Fruit fly (Drosophila melanogaster): Measurements from ENCODE around the gene CG15812.
A peak's percentile ranks its signal among the peaks of the same experiment; 100 is the strongest.

Gene CG15812

DNA sequence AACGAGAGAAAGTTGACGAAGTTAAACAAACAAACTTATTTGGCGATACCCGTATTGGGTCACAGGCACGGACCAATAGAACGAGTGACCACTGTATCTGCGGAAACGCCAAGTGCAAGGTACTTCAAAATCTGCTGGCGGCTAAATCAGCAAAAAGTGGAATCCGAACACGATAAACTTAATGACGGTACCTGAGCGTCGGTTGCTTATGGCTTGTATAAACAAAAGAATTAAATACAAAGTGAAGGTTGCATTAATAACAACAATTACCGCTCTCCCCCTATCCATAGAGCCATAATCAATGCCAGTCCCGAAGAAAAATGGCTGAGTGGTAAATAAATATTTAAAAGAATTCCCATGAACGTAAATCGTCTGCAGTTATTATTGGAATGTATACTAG, 35.3 kb upstream of the CG15812 start:
- TF ChIP-seq ovo (GFP tag; optimal IDR thresholded peaks at IDR 0.05), result no peak
- no peak for TF ChIP-seq CG5204 (GFP tag; optimal IDR thresholded peaks at IDR 0.05)
- peak; percentile 96 for TF ChIP-seq tj (GFP tag; optimal IDR thresholded peaks at IDR 0.05)
- TF ChIP-seq Hr96 (GFP tag; optimal IDR thresholded peaks at IDR 0.05), result no peak
- peak; percentile 4 for TF ChIP-seq cic (GFP tag; optimal IDR thresholded peaks at IDR 0.05)
- no peak for TF ChIP-seq CG14711 (tag; optimal IDR thresholded peaks at IDR 0.05)
- TF ChIP-seq CG11617 (GFP tag; optimal IDR thresholded peaks at IDR 0.05), result no peak

DNA sequence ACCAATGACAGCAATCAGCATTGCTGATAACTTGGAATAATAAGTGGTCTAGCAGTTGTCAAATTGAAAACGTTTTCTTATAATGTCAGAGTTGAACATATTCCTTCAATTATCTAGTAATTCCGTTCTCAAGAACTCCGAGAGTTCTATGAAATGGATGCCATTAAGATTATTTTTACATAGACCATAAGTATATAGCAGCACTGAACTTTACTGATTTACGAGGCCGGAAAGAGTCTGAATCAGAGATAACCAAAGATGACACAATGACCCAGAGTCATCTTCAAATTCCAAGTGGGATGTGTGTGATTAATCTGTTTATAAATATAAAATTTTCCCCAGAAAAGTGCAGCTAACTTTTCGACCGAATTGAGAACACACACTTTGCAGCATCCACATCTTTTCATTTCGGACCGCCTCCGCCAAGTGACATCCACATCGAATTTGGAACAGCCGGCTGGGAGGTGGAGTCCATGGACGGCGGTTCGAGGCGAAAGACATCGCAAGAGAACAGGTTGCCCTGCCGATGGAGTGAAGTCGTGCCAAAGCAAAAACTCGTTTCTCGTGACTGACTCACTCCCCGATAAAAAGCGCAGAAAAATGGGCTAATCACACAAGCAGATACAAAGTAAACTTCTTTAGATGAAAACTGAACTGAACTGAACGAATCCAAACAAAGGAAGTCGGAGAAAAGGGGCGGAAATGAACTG, 34.7 kb upstream of the CG15812 start:
- TF ChIP-seq CG7045 (GFP tag; optimal IDR thresholded peaks at IDR 0.05) (no peak), tj (GFP tag; optimal IDR thresholded peaks at IDR 0.05) (no peak), CG12768 (GFP tag; optimal IDR thresholded peaks at IDR 0.05) (no peak), ovo (GFP tag; optimal IDR thresholded peaks at IDR 0.05) (no peak), CG1620 (GFP tag; optimal IDR thresholded peaks at IDR 0.05) (no peak), cnc (optimal IDR thresholded peaks at IDR 0.05) (no peak), CG14711 (tag; optimal IDR thresholded peaks at IDR 0.05) (no peak), pad (GFP tag; optimal IDR thresholded peaks at IDR 0.05) (no peak), CG11617 (GFP tag; optimal IDR thresholded peaks at IDR 0.05) (no peak), kay (GFP tag; ENCODE audit: borderline replicate concordance) (no peak), Crg-1 (GFP tag; optimal IDR thresholded peaks at IDR 0.05) (no peak), CG7101 (tag; optimal IDR thresholded peaks at IDR 0.05) (no peak), CG33017 (tag; optimal IDR thresholded peaks at IDR 0.05) (no peak), CG5204 (GFP tag; optimal IDR thresholded peaks at IDR 0.05) (no peak), Hr96 (GFP tag; optimal IDR thresholded peaks at IDR 0.05) (no peak), Clk (GFP tag; optimal IDR thresholded peaks at IDR 0.05) (no peak), bab1 (GFP tag; optimal IDR thresholded peaks at IDR 0.05) (no peak)

DNA sequence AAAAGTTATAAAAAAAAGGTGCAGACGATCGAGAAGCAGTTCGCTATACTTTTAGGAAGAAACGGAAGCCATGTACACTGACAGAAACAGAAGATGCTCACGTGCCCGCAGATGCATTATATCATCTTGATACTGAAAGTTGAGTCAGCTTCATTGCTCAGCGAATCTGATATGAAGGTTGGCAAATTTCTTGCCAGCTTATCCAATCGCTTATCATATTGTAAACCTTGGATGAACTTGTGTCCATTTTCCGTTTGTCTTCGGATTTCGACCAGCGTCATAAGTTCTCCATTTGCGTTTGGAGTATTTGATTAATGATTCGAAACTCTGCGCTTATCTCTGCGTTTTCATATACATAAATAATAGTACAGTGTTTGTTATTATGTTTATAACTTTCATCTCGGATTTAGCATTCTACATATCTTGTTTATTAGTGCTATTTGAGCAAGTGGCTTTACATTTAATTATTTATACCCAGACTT, 34.1 kb upstream of the CG15812 start:
- TF ChIP-seq CG11617 (GFP tag; optimal IDR thresholded peaks at IDR 0.05) (no peak), kay (GFP tag; ENCODE audit: borderline replicate concordance) (peak; percentile 60), tj (GFP tag; optimal IDR thresholded peaks at IDR 0.05) (peak; percentile 55)

DNA sequence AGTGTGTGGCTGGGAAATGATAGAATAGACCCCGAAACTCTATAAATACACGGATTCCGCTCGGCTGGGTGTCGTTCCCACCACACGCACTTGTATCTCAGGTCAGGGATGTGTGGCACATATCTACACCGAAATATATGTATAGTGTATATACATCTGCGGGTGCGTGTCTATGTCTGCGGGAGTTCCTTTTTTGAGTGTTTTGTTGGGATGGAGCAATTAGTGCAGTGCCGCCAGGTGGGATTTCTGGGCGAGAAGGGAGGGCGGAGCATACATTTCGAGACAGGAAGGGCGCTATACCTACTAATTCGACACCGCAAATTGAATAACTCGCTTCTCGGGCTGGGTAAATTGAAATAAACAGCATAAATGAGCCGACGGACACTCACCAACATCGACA, 33.3 kb upstream of the CG15812 start:
- TF ChIP-seq CG14711 (tag; optimal IDR thresholded peaks at IDR 0.05), result no peak
- TF ChIP-seq ovo (GFP tag; optimal IDR thresholded peaks at IDR 0.05), result no peak

DNA sequence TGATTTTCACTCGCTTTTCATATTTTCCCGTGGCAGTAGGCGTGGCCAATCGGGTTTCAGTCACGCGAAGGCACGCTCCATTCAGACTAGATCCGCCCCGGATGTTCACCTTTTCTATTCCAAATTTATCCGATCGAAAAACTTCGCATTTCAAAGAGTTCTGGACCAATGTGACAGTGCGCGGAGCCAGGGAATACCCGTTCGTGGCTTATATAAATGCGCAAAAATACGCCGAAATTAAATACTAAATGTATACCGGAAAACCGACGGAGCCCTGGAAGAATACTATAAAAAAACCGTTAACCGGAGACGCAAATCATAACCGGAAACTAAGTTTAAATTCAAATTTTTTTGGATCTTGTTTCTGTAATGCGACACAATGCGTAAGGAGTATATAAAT, 32.2 kb upstream of the CG15812 start, which contains the start of gene promL:
Gene promL (minus strand): TSS at position 181 of the 400 bp plus-strand sequence.
- TF ChIP-seq bab1 (GFP tag; optimal IDR thresholded peaks at IDR 0.05) (peak; percentile 91), CG14711 (tag; optimal IDR thresholded peaks at IDR 0.05) (peak; percentile 41), cic (GFP tag; optimal IDR thresholded peaks at IDR 0.05) (no peak), Crg-1 (GFP tag; optimal IDR thresholded peaks at IDR 0.05) (peak; percentile 63), CG11617 (GFP tag; optimal IDR thresholded peaks at IDR 0.05) (peak; percentile 69), ovo (GFP tag; optimal IDR thresholded peaks at IDR 0.05) (peak; percentile 82), CG5204 (GFP tag; optimal IDR thresholded peaks at IDR 0.05) (no peak), Hr96 (GFP tag; optimal IDR thresholded peaks at IDR 0.05) (peak; percentile 12), CG1620 (GFP tag; optimal IDR thresholded peaks at IDR 0.05) (peak; percentile 54), CG33017 (tag; optimal IDR thresholded peaks at IDR 0.05) (peak; percentile 38), pad (GFP tag; optimal IDR thresholded peaks at IDR 0.05) (peak; percentile 46), CG7045 (GFP tag; optimal IDR thresholded peaks at IDR 0.05) (no peak), CG7101 (tag; optimal IDR thresholded peaks at IDR 0.05) (peak; percentile 41), kay (GFP tag; ENCODE audit: borderline replicate concordance) (peak; percentile 42), cnc (optimal IDR thresholded peaks at IDR 0.05) (no peak), toe (GFP tag; optimal IDR thresholded peaks at IDR 0.05) (peak; percentile 35), CG12768 (GFP tag; optimal IDR thresholded peaks at IDR 0.05) (no peak), Mnt (GFP tag; optimal IDR thresholded peaks at IDR 0.05) (peak; percentile 73), Clk (GFP tag; optimal IDR thresholded peaks at IDR 0.05) (no peak), tj (GFP tag; optimal IDR thresholded peaks at IDR 0.05) (no peak)

DNA sequence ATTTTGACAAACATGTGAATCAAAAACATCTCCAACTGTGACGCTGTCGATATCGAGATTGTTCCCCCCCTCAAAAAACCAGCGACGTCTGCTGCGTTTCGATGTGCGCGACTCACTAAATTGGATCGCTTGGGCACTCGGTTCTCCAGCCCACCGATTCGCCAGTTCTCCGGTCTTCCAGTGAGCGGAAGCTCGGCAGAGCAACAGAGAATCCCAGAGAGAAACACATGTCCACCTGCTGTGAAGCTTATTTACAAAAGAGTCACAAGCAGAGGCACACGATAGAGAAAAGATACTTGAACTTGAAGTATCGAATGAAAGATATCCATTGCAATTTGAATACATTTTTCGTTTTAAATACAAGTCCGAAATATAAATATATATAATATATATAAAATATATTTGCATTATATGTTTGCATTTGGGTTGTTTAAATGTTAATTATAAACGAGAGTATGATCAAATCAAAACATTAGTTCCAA, 25.7 kb upstream of the CG15812 start:
- TF ChIP-seq tj (GFP tag; optimal IDR thresholded peaks at IDR 0.05), result peak; percentile 8
- no peak for TF ChIP-seq pad (GFP tag; optimal IDR thresholded peaks at IDR 0.05)
- TF ChIP-seq CG11617 (GFP tag; optimal IDR thresholded peaks at IDR 0.05), result no peak
- no peak for TF ChIP-seq Hr96 (GFP tag; optimal IDR thresholded peaks at IDR 0.05)
- peak; percentile 9 for TF ChIP-seq cic (GFP tag; optimal IDR thresholded peaks at IDR 0.05)
- TF ChIP-seq kay (GFP tag; ENCODE audit: borderline replicate concordance), result no peak
- TF ChIP-seq CG7101 (tag; optimal IDR thresholded peaks at IDR 0.05), result no peak
- TF ChIP-seq CG12768 (GFP tag; optimal IDR thresholded peaks at IDR 0.05), result peak; percentile 16
- no peak for TF ChIP-seq CG14711 (tag; optimal IDR thresholded peaks at IDR 0.05)

DNA sequence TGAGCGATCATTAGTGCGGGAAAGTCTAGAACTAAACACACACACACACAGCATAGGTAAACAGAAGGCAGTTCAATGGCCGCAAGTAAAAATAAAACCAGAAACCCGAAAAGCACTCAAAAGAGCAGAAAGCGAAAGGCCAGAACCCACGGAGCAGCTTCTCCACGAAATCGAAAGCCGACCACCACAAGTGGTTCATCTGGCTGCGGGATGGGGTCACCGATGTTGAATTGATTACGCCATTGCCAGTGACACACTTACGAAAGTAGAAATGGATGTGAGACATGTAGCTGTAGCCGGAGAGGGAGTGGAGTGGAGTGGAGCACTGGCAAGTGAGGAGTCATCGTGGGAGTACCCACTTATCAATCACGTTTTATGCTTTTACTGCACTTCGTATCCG, 18.4 kb upstream of the CG15812 start:
- TF ChIP-seq bab1 (GFP tag; optimal IDR thresholded peaks at IDR 0.05) (no peak), Clk (GFP tag; optimal IDR thresholded peaks at IDR 0.05) (no peak), CG7101 (tag; optimal IDR thresholded peaks at IDR 0.05) (no peak), cic (GFP tag; optimal IDR thresholded peaks at IDR 0.05) (no peak), toe (GFP tag; optimal IDR thresholded peaks at IDR 0.05) (no peak), CG14711 (tag; optimal IDR thresholded peaks at IDR 0.05) (no peak), kay (GFP tag; ENCODE audit: borderline replicate concordance) (no peak), pad (GFP tag; optimal IDR thresholded peaks at IDR 0.05) (no peak), cnc (optimal IDR thresholded peaks at IDR 0.05) (no peak)
